Worm (Caenorhabditis elegans) whole organism, L2 larva: ENCODE results near the gene C50F7.9.

Experiments used
- elt-3 ChIP-seq: sonication (generic microtip); optimal IDR thresholded peaks from 2 replicates; lab custom pipeline; 2017; ENCODE audit warnings: missing biosample characterization, missing genetic modification characterization
- ztf-4 ChIP-seq: fragments of 150-350 bp; optimal IDR thresholded peaks from 2 replicates; lab custom pipeline; 2014; ENCODE audit warnings: missing biosample characterization, missing genetic modification characterization

DNA sequence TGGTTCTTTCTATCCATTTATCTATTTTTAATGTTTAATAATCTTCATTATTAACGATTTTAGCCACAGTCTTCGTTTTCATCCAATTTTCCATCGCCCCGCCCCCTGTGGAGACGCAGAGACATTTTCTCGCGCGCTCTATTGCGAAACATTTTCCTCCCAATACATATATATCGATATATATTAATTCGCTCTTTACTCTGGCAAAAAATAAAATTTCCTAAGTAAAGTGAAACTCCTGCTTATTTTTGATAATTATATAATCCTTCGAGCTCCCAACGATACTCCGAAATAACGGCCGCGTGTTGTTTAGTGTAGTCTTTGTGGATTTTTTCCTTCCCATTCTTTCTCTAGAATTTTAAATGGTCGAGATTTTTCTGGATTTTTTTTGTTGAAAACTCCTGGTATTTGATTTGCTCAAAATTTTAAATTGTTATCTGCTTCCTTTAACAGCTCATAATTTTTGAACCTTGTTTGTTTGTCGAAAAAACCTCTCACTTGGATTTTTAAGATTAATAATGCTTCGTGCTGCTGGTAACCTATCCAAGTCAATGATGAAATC, 3.4 kb downstream of the C50F7.9 start, which contains the start of gene sucg-1:
- TF ChIP-seq ztf-4 (tag; lab: Kevin White, UChicago) (no peak), elt-3 (tag; lab: Kevin White, UChicago) (no peak)
